Fruit fly (Drosophila melanogaster) whole organism, larva: ENCODE measurements around the gene Jhbp14.

Experiments used
- noc ChIP-seq: fragments of 200-800 bp; sonication (Bioruptor generic); optimal IDR thresholded peaks from 3 replicates; lab custom pipeline; 2019; ENCODE audit warnings: missing biosample characterization, mild to moderate bottlenecking, missing genetic modification characterization, moderate library complexity

Gene Jhbp14

DNA sequence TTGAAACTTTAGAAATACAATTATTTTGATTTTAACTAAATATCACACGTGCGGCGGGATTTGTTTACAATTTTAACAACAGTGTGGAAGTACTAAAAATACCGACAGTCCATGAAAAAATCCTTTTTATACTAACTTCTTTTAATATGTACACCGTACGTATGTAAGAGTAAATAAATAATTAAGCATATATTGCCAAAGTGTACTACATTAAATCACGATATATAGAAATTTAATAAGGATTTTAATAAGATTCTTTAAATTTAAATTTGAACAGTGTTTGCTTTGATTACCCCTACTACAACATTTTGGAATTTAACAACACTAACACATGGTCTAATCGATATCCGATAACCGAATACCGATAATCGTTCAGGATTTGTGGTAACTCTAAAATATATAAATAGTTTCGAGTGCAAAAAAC is 14.1 kb upstream of the Jhbp14 start, which contains the start of the genes Ski6 and CG16812:
Gene Ski6, minus strand, starts transcription at position 205 of the 424 bp plus-strand sequence.
Gene CG16812, plus strand, starts transcription at position 363 of the 424 bp plus-strand sequence.
- TF ChIP-seq noc (tag; lab: Kevin White, UChicago): no peak

dm6 chr2L:13225225-13225840 is 11.0 kb upstream of the Jhbp14 start, which contains the start of gene CG15480:
CG15480 (minus strand) TSS chr2L:13225275.
- no peak for TF ChIP-seq noc (tag; lab: Kevin White, UChicago)

DNA sequence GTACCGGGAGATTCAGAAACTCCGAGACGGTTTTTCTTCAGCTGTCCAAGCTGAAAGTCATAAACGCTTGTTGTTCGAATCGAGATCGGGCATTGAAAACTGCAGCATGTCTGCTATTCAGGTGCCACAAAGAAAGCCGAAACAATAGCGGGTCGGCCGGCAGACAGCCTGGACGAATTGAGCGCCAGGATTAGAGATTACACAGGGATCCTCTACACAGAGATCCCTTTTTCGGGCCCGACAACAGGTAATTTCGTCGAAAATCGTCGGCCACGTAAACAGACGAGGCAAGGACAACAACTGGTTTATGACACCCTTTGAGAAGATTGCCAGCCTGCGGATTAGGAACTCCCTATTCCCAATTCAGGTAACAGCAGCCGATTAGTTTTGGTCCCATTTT is 9.1 kb upstream of the Jhbp14 start, which contains the start of gene CG16813:
Gene CG16813, plus strand, starts transcription at position 288 of the 400 bp plus-strand sequence.
- TF ChIP-seq noc (tag; lab: Kevin White, UChicago): no peak

- TF ChIP-seq noc (tag; lab: Kevin White, UChicago): no peak
Observed at dm6 chr2L:13229388-13229882, 6.9 kb upstream of the Jhbp14 start, which contains the start of gene CG16815. CG16815 (plus strand) TSS chr2L:13229832.

- no peak for TF ChIP-seq noc (tag; lab: Kevin White, UChicago)
Observed at dm6 chr2L:13231739-13232138, 4.6 kb upstream of the Jhbp14 start, which contains the start of gene Prosalpha6T. Prosalpha6T (plus strand) TSS chr2L:13232039.

DNA sequence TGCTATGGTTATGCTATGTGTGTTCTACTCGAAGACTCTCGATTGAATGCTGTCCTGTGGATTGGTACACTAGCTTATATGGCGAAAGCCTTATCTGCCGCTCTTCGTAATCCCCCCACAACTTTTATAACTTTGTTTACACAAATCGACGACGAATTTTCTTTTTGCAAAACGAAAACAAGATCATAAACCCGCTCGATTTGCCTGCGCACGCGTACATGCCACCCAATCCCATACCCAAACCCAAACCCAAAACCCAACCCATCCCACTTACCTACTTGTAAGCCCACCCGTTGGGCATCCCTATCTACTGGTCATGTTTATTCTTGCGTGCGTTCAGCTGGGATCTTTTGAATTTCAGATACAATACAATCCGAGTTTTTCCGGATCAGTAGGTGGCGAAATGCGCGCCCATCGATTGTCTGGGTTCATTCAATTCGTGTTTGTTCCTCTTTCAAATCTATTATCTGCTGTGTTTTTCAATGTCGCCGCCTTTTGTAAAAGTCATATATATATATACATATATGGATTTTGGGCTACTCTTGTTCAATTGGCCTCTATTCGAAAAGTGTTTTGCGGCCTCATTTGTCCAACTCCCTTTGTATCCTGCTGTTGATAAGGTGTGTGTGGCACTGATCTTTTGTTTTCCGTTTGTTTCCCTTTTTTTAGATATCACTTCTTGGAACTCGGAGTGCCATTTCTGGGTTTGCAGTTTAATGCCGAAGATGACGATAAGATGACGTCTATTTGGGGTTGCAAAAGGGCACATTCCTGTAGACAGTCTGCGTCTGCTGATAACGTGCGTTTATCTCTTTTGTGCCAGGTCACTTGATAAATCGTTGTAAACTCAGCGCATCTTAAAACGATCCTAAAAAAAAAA is 1.4 kb upstream of the Jhbp14 start, which contains the start of gene Mabi:
Gene Mabi, minus strand, starts transcription at position 51 of the 880 bp plus-strand sequence.
- TF ChIP-seq noc (tag; lab: Kevin White, UChicago): no peak

DNA sequence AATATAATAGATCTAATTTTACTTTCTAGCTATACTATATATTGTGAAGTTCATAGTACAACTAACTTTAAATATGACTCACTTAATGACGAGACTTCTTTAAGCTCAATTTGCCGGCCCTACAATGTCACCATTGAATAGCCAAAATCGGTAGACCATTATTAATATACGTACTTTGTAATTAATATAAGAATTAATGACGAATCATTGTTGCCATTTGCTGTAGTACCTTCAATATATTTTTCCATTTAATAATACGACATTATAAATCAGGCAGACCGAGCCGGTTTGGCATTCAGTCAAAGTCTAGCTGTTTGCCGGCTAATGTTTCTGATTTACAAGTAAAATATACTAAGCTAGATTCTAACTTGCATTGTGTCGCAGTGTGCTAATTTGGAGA is 3.4 kb downstream of the Jhbp14 start, which contains the start of gene Jhbp13:
Gene Jhbp13, plus strand, starts transcription at position 301 of the 400 bp plus-strand sequence.
- no peak for TF ChIP-seq noc (tag; lab: Kevin White, UChicago)

DNA sequence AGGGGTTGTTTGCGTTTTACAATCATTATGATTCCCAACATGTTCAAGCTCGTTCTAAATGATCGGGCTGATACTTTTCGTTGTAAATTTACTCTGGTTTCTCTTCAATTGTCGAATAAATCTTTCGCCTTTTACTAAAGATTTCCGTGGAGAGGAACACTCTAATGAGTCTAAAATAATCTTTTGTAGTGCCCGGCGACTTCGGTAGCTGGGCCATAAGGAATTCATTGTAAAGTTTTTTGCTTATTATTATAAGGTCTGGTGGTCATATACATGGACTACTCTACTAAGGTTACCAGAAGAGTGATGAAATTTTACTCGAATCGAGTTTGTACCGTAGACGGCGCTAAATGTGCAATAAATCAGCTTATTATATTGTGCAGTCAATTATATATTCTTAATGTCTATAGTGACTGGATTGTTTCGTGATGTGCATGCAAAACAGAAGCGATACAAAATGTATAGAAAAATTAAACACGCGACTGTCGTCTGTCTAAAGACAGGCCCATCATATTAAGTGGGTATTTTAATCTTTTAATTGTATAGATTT is 8.5 kb downstream of the Jhbp14 start:
- no peak for TF ChIP-seq noc (tag; lab: Kevin White, UChicago)

DNA sequence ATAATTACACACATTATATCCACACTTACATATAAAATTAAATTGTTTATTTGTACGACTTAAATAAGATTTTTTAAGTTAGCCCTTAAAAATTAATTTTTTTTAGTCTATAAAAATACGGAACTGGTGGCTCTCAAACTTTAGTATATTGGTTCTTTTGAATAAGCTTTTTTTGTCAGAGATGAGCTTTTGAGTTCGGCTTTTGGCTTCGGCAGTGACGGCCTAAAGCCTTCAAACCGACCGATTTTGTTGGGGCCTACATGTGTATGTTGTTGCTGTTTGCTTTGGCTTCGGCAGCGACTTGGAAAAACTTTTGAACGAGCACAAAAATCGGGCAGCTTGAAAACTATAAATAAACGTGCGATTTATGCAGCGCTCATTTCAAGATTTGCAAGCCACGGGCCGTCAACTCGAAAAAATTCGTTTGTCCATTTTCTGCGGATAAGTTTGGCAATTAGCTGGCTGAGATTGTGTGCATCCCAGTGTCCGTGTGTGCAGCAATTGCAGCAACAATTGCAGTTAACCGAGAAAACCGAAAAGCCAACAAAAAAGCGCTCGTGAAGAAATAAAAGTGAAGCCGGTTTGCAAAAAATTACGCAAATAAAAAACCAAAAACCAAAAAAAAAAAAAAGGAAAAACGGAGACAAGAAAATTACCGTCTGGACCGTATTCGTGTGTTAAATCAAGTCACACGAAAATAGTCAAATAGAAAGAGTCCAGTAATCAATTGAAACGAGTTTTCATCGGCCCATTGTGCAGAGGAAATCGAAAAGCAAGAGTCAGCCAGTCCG is 9.8 kb downstream of the Jhbp14 start, which contains the start of gene CG16820:
Gene CG16820, plus strand, starts transcription at position 378 of the 791 bp plus-strand sequence.
- TF ChIP-seq noc (tag; lab: Kevin White, UChicago): no peak

DNA sequence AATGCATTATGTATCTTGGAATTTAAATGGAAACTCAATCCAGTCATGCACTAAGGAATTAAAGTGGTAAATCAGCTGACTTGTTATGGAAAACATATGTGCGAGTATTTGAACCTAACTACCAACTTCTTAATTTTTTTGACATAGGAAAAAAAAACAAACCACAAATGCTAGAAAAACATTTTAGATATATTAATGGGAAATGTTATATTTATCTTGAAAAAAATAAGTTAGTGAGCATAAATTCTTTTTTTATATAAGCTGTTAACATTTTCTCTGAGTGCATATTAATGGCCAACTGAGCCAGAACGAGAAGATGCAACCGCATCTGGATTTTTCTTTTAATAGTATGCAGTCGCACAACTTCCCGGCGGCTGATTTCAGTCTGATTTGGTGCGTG is 14.9 kb downstream of the Jhbp14 start:
- TF ChIP-seq noc (tag; lab: Kevin White, UChicago): no peak

- TF ChIP-seq noc (tag; lab: Kevin White, UChicago): no peak
Observed at dm6 chr2L:13257177-13257576, 20.9 kb downstream of the Jhbp14 start, which contains the start of gene Naa20B. Naa20B (plus strand) TSS chr2L:13257477.

DNA sequence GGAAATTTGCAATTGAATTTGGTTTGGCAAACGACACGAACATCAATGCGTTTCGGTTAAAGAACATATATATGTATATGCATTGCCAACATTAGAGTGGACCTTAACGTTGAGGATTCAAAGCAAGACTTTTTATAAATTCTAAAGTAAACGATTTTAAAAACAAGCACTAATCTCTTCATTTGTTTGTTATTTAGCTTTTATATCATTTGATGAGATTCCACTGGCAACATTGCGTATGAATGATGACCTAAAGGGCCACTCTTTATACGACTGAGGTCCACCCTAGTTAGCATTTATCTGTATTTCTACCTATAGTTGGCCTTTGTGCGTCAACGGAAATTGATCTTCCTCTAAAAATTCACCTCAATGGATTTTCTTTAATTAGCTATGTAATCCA is 22.4 kb downstream of the Jhbp14 start:
- TF ChIP-seq noc (tag; lab: Kevin White, UChicago): no peak

dm6 chr2L:13259643-13260042 is 23.3 kb downstream of the Jhbp14 start, which contains the start of gene CG31730:
CG31730 (minus strand) TSS chr2L:13259743.
- no peak for TF ChIP-seq noc (tag; lab: Kevin White, UChicago)

DNA sequence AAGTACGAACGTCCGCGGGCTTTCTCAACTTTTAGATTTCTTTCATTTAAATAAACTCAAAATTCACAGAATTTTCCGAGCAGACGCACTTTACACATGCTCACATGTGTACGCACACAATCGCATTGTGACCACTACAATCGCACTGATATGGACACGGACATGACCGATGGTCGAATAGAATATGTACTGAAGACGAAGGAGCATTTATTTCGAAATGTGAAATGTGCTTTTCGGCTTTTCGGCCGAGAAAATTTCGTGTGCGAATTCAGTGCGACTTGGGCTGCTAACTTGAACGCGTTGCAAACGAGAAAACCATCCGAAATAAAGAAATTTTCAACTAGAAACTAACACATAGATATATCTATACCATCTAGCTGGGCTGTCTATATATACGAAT is 24.4 kb downstream of the Jhbp14 start, which contains the start of gene CG44085:
Gene CG44085, plus strand, starts transcription at position 269 of the 400 bp plus-strand sequence.
- TF ChIP-seq noc (tag; lab: Kevin White, UChicago): no peak
